Fruit fly (Drosophila melanogaster): ENCODE measurements around the gene CG32762.

The CG32762 gene

dm6 chrX:5515903-5516658 is 15.1 kb upstream of the CG32762 start, which contains the start of gene CG12730 (continued):
- TF ChIP-seq chinmo (GFP tag; IDR thresholded peaks at IDR 0.05; ENCODE audit: partially characterized antibody) (0 out of 4 replicates have a peak, but pooled peaks have one; percentile 22), CG10366 (GFP tag; IDR thresholded peaks at IDR 0.05) (peak; percentile 28; the same call in 1 of the 2 replicates), CG33557 (GFP tag; optimal IDR thresholded peaks at IDR 0.05) (no peak), nom (GFP tag; optimal IDR thresholded peaks at IDR 0.05) (no peak), CG17328 (GFP tag; IDR thresholded peaks at IDR 0.05) (no peak), Antp (GFP tag; optimal IDR thresholded peaks at IDR 0.05) (no peak), ci (GFP tag; IDR thresholded peaks at IDR 0.05) (peak; percentile 41; the same call in 1 of the 3 replicates), CG17802 (tag; optimal IDR thresholded peaks at IDR 0.05) (no peak), CG15269 (tag; optimal IDR thresholded peaks at IDR 0.05) (peak; percentile 10), Dp (GFP tag; optimal IDR thresholded peaks at IDR 0.05) (no peak), Nf-YB (GFP tag; optimal IDR thresholded peaks at IDR 0.05) (no peak), CG11085 (GFP tag; IDR thresholded peaks at IDR 0.05) (no peak), sc (optimal IDR thresholded peaks at IDR 0.05) (no peak), sc (GFP tag; optimal IDR thresholded peaks at IDR 0.05) (no peak), tll (GFP tag; optimal IDR thresholded peaks at IDR 0.05) (no peak), lilli (GFP tag; optimal IDR thresholded peaks at IDR 0.05) (peak; percentile 24), sens (GFP tag) (peak; percentile 80), Awh (GFP tag; IDR thresholded peaks at IDR 0.05) (0 out of 2 replicates have a peak, but pooled peaks have one; percentile 24), CG17186 (GFP tag; optimal IDR thresholded peaks at IDR 0.05) (no peak), sob (GFP tag; IDR thresholded peaks at IDR 0.05) (peak; percentile 43; the same call in 1 of the 2 replicates), lmd (GFP tag; IDR thresholded peaks at IDR 0.05) (peak; percentile 41; the same call in 1 of the 2 replicates), CG3163 (GFP tag; optimal IDR thresholded peaks at IDR 0.05) (no peak), bbx (GFP tag; IDR thresholded peaks at IDR 0.05; ENCODE audit: partially characterized antibody) (no peak), sr (GFP tag; IDR thresholded peaks at IDR 0.05) (no peak), CG17359 (tag; optimal IDR thresholded peaks at IDR 0.05) (no peak), CG3847 (GFP tag; IDR thresholded peaks at IDR 0.05) (0 out of 2 replicates have a peak, but pooled peaks have one; percentile 16), CG14014 (GFP tag; IDR thresholded peaks at IDR 0.05) (peak; percentile 36; the same call in 1 of the 2 replicates), CG2116 (GFP tag; optimal IDR thresholded peaks at IDR 0.05) (no peak), CG10543 (GFP tag; optimal IDR thresholded peaks at IDR 0.05) (no peak), Aef1 (GFP tag; IDR thresholded peaks at IDR 0.05) (no peak), row (GFP tag; IDR thresholded peaks at IDR 0.05) (peak; percentile 76), kni (GFP tag; optimal IDR thresholded peaks at IDR 0.05) (no peak), Rfx (GFP tag; IDR thresholded peaks at IDR 0.05) (peak; percentile 63), ftz-f1 (GFP tag; optimal IDR thresholded peaks at IDR 0.05) (no peak), Bteb2 (GFP tag; optimal IDR thresholded peaks at IDR 0.05) (no peak), CG12942 (GFP tag; optimal IDR thresholded peaks at IDR 0.05) (no peak), dpn (GFP tag; optimal IDR thresholded peaks at IDR 0.05) (peak in 1 of 2 experiments; percentile 23), CG9817 (tag; optimal IDR thresholded peaks at IDR 0.05) (no peak), hth (optimal IDR thresholded peaks at IDR 0.05) (no peak), Med (GFP tag) (peak; percentile 50), CG12299 (tag; optimal IDR thresholded peaks at IDR 0.05) (no peak), Hr51 (GFP tag; optimal IDR thresholded peaks at IDR 0.05) (peak in 1 of 2 experiments; percentile 46), CG3407 (GFP tag; optimal IDR thresholded peaks at IDR 0.05) (no peak), CG4282 (GFP tag; optimal IDR thresholded peaks at IDR 0.05) (no peak), Drgx (GFP tag; IDR thresholded peaks at IDR 0.05) (peak; percentile 34; the same call in 1 of the 2 replicates), CG6765 (GFP tag; optimal IDR thresholded peaks at IDR 0.05) (no peak), CG6854 (GFP tag; optimal IDR thresholded peaks at IDR 0.05) (no peak), ato (GFP tag; IDR thresholded peaks at IDR 0.05; ENCODE audit: partially characterized antibody) (no peak), pum (GFP tag; optimal IDR thresholded peaks at IDR 0.05) (peak; percentile 33)
